Worm (Caenorhabditis elegans) whole organism, L3 larva: ENCODE results near the gene ace-1.
A peak's percentile ranks its signal among the peaks of the same experiment; 100 is the strongest.

Experiments
- R02D3.7 ChIP-seq: fragments of 150-350 bp; optimal IDR thresholded peaks from 2 replicates; lab custom pipeline; 2014; ENCODE audit warnings: missing biosample characterization, missing genetic modification characterization
- ZK546.5 ChIP-seq: sonication (generic microtip); optimal IDR thresholded peaks from 2 replicates; lab custom pipeline; 2017; ENCODE audit warnings: missing biosample characterization, missing genetic modification characterization
- ama-1 ChIP-seq: fragments of 150-350 bp; optimal IDR thresholded peaks from 2 replicates; lab custom pipeline; 2018
- ceh-28 ChIP-seq: fragments of 150-350 bp; optimal IDR thresholded peaks from 2 replicates; lab custom pipeline; 2014; ENCODE audit warnings: missing biosample characterization, missing genetic modification reagents, missing genetic modification characterization
- egl-5 ChIP-seq: fragments of 150-350 bp; optimal IDR thresholded peaks from 2 replicates; lab custom pipeline; 2017; ENCODE audit warnings: missing biosample characterization, missing genetic modification reagents, missing genetic modification characterization, inconsistent platforms
- elt-2 ChIP-seq: sonication (generic microtip); optimal IDR thresholded peaks from 2 replicates; lab custom pipeline; 2016; ENCODE audit warnings: missing genetic modification reagents, mild to moderate bottlenecking, missing genetic modification characterization, missing compliant biosample characterization
- elt-3 ChIP-seq, 3 experiments: fragments of 150-350 bp in 1 of 3; sonication (generic microtip) in 2 of 3; optimal IDR thresholded peaks; 2 replicates in 2 of 3; 4 replicates in 1 of 3; lab custom pipeline; 2014 to 2017; ENCODE audit warnings: missing biosample characterization in 3 of 3, missing genetic modification characterization in 3 of 3
- eor-1 ChIP-seq, 2 experiments: fragments of 150-350 bp; optimal IDR thresholded peaks; 2 replicates each; lab custom pipeline; 2014 to 2018; ENCODE audit warnings: missing biosample characterization in 2 of 2, missing genetic modification characterization in 2 of 2
- fkh-2 ChIP-seq: fragments of 150-350 bp; optimal IDR thresholded peaks from 2 replicates; lab custom pipeline; 2014; ENCODE audit warnings: missing biosample characterization, missing genetic modification reagents, missing genetic modification characterization
- hmg-11 ChIP-seq: sonication (generic microtip); optimal IDR thresholded peaks from 2 replicates; lab custom pipeline; 2016; ENCODE audit warnings: missing genetic modification characterization, missing compliant biosample characterization
- lin-15B ChIP-seq: fragments of 150-350 bp; optimal IDR thresholded peaks from 2 replicates; lab custom pipeline; 2014; ENCODE audit warnings: missing biosample characterization, missing genetic modification characterization
- lin-39 ChIP-seq: fragments of 150-350 bp; optimal IDR thresholded peaks from 2 replicates; lab custom pipeline; 2018; ENCODE audit warnings: missing biosample characterization, missing genetic modification reagents, missing genetic modification characterization
- lsy-12 ChIP-seq: sonication (generic microtip); optimal IDR thresholded peaks from 2 replicates; lab custom pipeline; 2016; ENCODE audit warnings: mild to moderate bottlenecking, missing genetic modification characterization, missing compliant biosample characterization
- mdl-1 ChIP-seq: fragments of 150-350 bp; optimal IDR thresholded peaks from 2 replicates; lab custom pipeline; 2014; ENCODE audit warnings: missing biosample characterization, missing genetic modification characterization
- mml-1 ChIP-seq: fragments of 150-350 bp; sonication (generic microtip); optimal IDR thresholded peaks from 3 replicates; lab custom pipeline; 2014; ENCODE audit warnings: missing biosample characterization, missing genetic modification characterization
- nfya-1 ChIP-seq: sonication (generic microtip); optimal IDR thresholded peaks from 2 replicates; lab custom pipeline; 2017; ENCODE audit warnings: missing genetic modification characterization, mild to moderate bottlenecking, missing compliant biosample characterization, antibody characterized with exemption, moderate library complexity; ENCODE audit not compliant: insufficient read depth
- nhr-11 ChIP-seq: fragments of 150-350 bp; optimal IDR thresholded peaks from 2 replicates; lab custom pipeline; 2014; ENCODE audit warnings: missing biosample characterization, missing genetic modification characterization
- nhr-23 ChIP-seq: fragments of 150-350 bp; optimal IDR thresholded peaks from 2 replicates; lab custom pipeline; 2014; ENCODE audit warnings: missing biosample characterization, missing genetic modification reagents, missing genetic modification characterization
- nhr-25 ChIP-seq: sonication (generic microtip); optimal IDR thresholded peaks from 2 replicates; lab custom pipeline; 2017; ENCODE audit warnings: missing biosample characterization, missing genetic modification characterization
- nhr-28 ChIP-seq: fragments of 150-350 bp; optimal IDR thresholded peaks from 2 replicates; lab custom pipeline; 2014; ENCODE audit warnings: missing biosample characterization, missing genetic modification characterization
- nhr-43 ChIP-seq: sonication (generic microtip); optimal IDR thresholded peaks from 2 replicates; lab custom pipeline; 2016; ENCODE audit warnings: mild to moderate bottlenecking, missing genetic modification characterization, missing compliant biosample characterization; ENCODE audit not compliant: poor library complexity, severe bottlenecking
- pha-4 ChIP-seq: fragments of 150-350 bp; optimal IDR thresholded peaks from 2 replicates; lab custom pipeline; 2014; ENCODE audit warnings: missing biosample characterization, missing genetic modification reagents, missing genetic modification characterization
- pqm-1 ChIP-seq: fragments of 150-350 bp; optimal IDR thresholded peaks from 2 replicates; lab custom pipeline; 2017; ENCODE audit warnings: missing biosample characterization, missing genetic modification characterization, inconsistent platforms
- sea-2 ChIP-seq: fragments of 150-350 bp; sonication (generic microtip); optimal IDR thresholded peaks from 4 replicates; lab custom pipeline; 2014; ENCODE audit warnings: missing biosample characterization, missing genetic modification reagents, missing genetic modification characterization
- skn-1 ChIP-seq: fragments of 150-350 bp; optimal IDR thresholded peaks from 2 replicates; lab custom pipeline; 2014; ENCODE audit warnings: missing biosample characterization, missing genetic modification characterization
- snpc-4 ChIP-seq: fragments of 150-350 bp; optimal IDR thresholded peaks from 2 replicates; lab custom pipeline; 2014; ENCODE audit warnings: missing biosample characterization, missing genetic modification characterization
- unc-39 ChIP-seq: sonication (generic microtip); optimal IDR thresholded peaks from 4 replicates; lab custom pipeline; 2017; ENCODE audit warnings: missing biosample characterization, missing genetic modification characterization
- zag-1 ChIP-seq: fragments of 150-350 bp; optimal IDR thresholded peaks from 2 replicates; lab custom pipeline; 2014; ENCODE audit warnings: missing biosample characterization, missing genetic modification characterization
- ztf-11 ChIP-seq: fragments of 150-350 bp; optimal IDR thresholded peaks from 2 replicates; lab custom pipeline; 2014; ENCODE audit warnings: missing biosample characterization, missing genetic modification characterization

The ace-1 gene

ce11 chrX:16327229-16327628 is 39.9 kb upstream of the ace-1 start:
- TF ChIP-seq skn-1 (tag; lab: Kevin White, UChicago) (no peak), elt-3 (tag; optimal IDR thresholded peaks at IDR 0.05; lab: Kevin White, UChicago) (no peak), nhr-43 (tag; lab: Kevin White, UChicago) (peak; percentile 50)

DNA sequence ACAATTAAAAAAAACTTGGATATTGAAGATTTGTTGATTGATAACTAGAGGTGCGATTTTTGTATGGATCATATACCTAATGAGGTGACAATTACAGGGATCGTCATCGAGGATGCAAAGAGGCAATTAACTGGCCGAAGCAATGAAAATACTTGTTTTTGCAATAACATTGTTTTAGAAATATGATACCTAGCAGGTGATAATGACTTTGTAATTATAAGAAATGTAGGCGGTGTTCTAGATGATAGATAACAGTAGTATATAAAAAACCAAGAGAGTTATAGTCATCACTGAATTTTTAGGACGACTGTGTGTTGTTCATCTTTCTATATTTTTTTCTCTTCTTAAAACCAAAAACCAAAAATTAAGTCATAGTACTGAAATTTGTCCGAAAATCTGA is 38.8 kb upstream of the ace-1 start, which contains the start of gene C11G6.2:
Gene C11G6.2 (plus strand): TSS at position 301 of the 400 bp plus-strand sequence.
- TF ChIP-seq nhr-43 (tag; lab: Kevin White, UChicago), result no peak

- TF ChIP-seq eor-1 (tag; optimal IDR thresholded peaks at IDR 0.05; lab: Kevin White, UChicago) (no peak), nhr-25 (tag; lab: Kevin White, UChicago) (no peak), lin-39 (no peak), ztf-11 (tag; lab: Kevin White, UChicago) (no peak), hmg-11 (peak; percentile 15)
Measured at ce11 chrX:16331425-16331824, 35.7 kb upstream of the ace-1 start.

DNA sequence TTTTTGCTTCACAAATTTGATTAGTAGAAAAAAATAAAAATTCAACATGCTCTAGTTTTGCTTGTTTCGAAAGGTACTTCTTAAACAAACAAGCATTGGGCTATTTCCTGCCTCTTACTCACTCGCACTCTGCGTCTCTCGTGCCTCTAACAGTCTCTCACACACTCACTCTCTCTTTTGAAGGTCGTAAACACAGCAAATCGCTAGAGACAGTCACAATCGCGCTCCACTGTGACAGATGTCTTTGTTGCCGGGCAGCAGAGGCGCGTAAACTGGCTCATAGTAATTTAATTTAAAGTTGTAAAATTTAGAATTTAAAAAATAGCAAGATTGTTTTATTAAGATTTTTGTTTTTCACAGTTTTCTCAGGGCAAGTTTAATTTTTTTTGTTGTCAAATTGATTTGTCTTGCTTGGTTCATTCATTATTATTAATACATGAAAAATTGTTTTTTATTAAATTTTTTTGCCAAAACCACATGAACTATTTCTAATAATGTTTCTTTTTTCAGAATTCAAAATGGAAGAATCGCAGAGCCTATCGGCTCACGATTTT is 35.1 kb upstream of the ace-1 start, which contains the start of gene taf-3:
Gene taf-3 (plus strand): TSS at position 504 of the 554 bp plus-strand sequence.
- TF ChIP-seq snpc-4 (tag; lab: Kevin White, UChicago) (peak; percentile 57), elt-3 (tag; optimal IDR thresholded peaks at IDR 0.05; lab: Kevin White, UChicago) (no peak), zag-1 (tag; lab: Kevin White, UChicago) (no peak), nhr-43 (tag; lab: Kevin White, UChicago) (no peak), egl-5 (tag; lab: Kevin White, UChicago) (peak; percentile 85), lin-39 (peak; percentile 44), elt-2 (tag; lab: Kevin White, UChicago) (peak; percentile 33), hmg-11 (no peak), pha-4 (tag; lab: Kevin White, UChicago) (peak; percentile 94), ZK546.5 (tag; lab: Kevin White, UChicago) (no peak), nhr-11 (tag; lab: Kevin White, UChicago) (no peak), ztf-11 (tag; lab: Kevin White, UChicago) (no peak), nhr-25 (tag; lab: Kevin White, UChicago) (peak; percentile 79), nhr-23 (tag; lab: Kevin White, UChicago) (peak; percentile 50), fkh-2 (tag; lab: Kevin White, UChicago) (no peak), skn-1 (tag; lab: Kevin White, UChicago) (peak; percentile 8), R02D3.7 (tag; lab: Kevin White, UChicago) (no peak), pqm-1 (tag; lab: Kevin White, UChicago) (peak; percentile 59), lin-15B (peak; percentile 54), nfya-1 (peak; percentile 69), ceh-28 (no peak), lsy-12 (tag; lab: Kevin White, UChicago) (no peak), mml-1 (tag; lab: Kevin White, UChicago) (no peak)

ce11 chrX:16335396-16335795 is 31.7 kb upstream of the ace-1 start:
- TF ChIP-seq ama-1 (lab: Kevin White, UChicago) (no peak), nhr-28 (tag; lab: Kevin White, UChicago) (no peak), snpc-4 (tag; lab: Kevin White, UChicago) (no peak), sea-2 (no peak), fkh-2 (tag; lab: Kevin White, UChicago) (no peak), mdl-1 (no peak)

DNA sequence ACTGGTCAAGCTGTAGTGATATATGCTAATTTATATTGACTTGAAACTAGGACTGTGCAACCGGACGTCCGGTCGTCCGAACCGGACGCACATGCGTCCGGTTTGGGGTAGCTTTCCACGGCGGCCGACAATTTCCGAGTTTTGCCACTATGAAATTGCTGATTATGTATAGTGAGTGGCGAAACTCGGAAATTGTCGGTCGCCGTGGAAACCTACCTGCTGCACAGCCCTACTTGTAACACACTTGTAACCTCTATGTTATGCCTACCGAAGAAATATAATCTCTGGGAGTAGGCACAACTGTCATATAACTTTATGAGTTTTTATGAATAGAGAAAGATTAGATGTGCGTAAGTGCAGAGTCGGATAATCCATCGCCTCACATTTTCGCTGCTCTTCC is 30.2 kb upstream of the ace-1 start:
- TF ChIP-seq ztf-11 (tag; lab: Kevin White, UChicago) (no peak), mdl-1 (no peak)

ce11 chrX:16337399-16337798 is 29.7 kb upstream of the ace-1 start:
- no peak for TF ChIP-seq unc-39 (tag; lab: Kevin White, UChicago)
- TF ChIP-seq ama-1 (lab: Kevin White, UChicago), result no peak
- TF ChIP-seq pqm-1 (tag; lab: Kevin White, UChicago), result peak; percentile 15
- TF ChIP-seq elt-2 (tag; lab: Kevin White, UChicago), result peak; percentile 67
- peak; percentile 36 for TF ChIP-seq pha-4 (tag; lab: Kevin White, UChicago)
